Worm (Caenorhabditis elegans): ENCODE data around the gene F14H12.6.

The F14H12.6 gene

ce11 chrX:4388834-4389409 lies 31.6 kb upstream of the F14H12.6 start, which contains the start of gene dpy-23 (continued):
- TF ChIP-seq K11D2.4 (GFP tag; IDR thresholded peaks at IDR 0.05) (peak; percentile 82), gei-17 (GFP tag; optimal IDR thresholded peaks at IDR 0.05) (peak; percentile 73), ztf-6 (GFP tag; IDR thresholded peaks at IDR 0.05) (no peak), F49E8.2 (tag; optimal IDR thresholded peaks at IDR 0.05; ENCODE audit: insufficient read depth) (no peak), unc-62 (GFP tag; optimal IDR thresholded peaks at IDR 0.05) (no peak), bed-1 (GFP tag; IDR thresholded peaks at IDR 0.05) (no peak), ceh-58 (GFP tag; IDR thresholded peaks at IDR 0.05) (no peak), B0336.3 (GFP tag; IDR thresholded peaks at IDR 0.05) (peak; percentile 81), dpff-1 (tag; optimal IDR thresholded peaks at IDR 0.05) (no peak), die-1 (tag; optimal IDR thresholded peaks at IDR 0.05) (peak; percentile 16), repo-1 (tag; optimal IDR thresholded peaks at IDR 0.05) (no peak), F33H1.4 (GFP tag; IDR thresholded peaks at IDR 0.05) (no peak), T07F8.4 (tag; optimal IDR thresholded peaks at IDR 0.05) (no peak), ztf-25 (GFP tag; IDR thresholded peaks at IDR 0.05) (no peak), hlh-12 (tag; optimal IDR thresholded peaks at IDR 0.05) (no peak), efl-1 (GFP tag; optimal IDR thresholded peaks at IDR 0.05) (no peak), snpc-4 (GFP tag; optimal IDR thresholded peaks at IDR 0.05) (peak; percentile 42), snpc-4 (tag; optimal IDR thresholded peaks at IDR 0.05) (peak; percentile 2 to 55 (median 53)), F55B11.4 (tag; optimal IDR thresholded peaks at IDR 0.05; ENCODE audit: borderline replicate concordance, insufficient read depth) (no peak), sdz-38 (tag; optimal IDR thresholded peaks at IDR 0.05) (no peak), F57A8.1 (GFP tag; optimal IDR thresholded peaks at IDR 0.05) (no peak), nhr-80 (tag; optimal IDR thresholded peaks at IDR 0.05) (peak; percentile 87), ztf-3 (GFP tag; optimal IDR thresholded peaks at IDR 0.05) (no peak), pbrm-1 (GFP tag; IDR thresholded peaks at IDR 0.05) (peak; percentile 87), ceh-79 (tag; optimal IDR thresholded peaks at IDR 0.05) (no peak), hsf-1 (GFP tag; IDR thresholded peaks at IDR 0.05) (no peak), ceh-91 (GFP tag; IDR thresholded peaks at IDR 0.05) (no peak), aptf-3 (GFP tag; IDR thresholded peaks at IDR 0.05) (no peak), Y53G8AR.9 (GFP tag; conservative IDR thresholded peaks at IDR 0.05) (peak; percentile 69; the same call in 1 of the 2 replicates), egrh-3 (GFP tag; IDR thresholded peaks at IDR 0.05) (peak; percentile 60), dox-1 (GFP tag; IDR thresholded peaks at IDR 0.05) (peak; percentile 87), K12H6.12 (tag; optimal IDR thresholded peaks at IDR 0.05) (peak; percentile 93), nhr-120 (GFP tag; IDR thresholded peaks at IDR 0.05) (no peak), ztf-22 (GFP tag; optimal IDR thresholded peaks at IDR 0.05) (no peak), C06A6.2 (GFP tag; conservative IDR thresholded peaks at IDR 0.05) (peak; percentile 77), mcd-1 (GFP tag; IDR thresholded peaks at IDR 0.05) (peak; percentile 71), madf-3 (GFP tag; IDR thresholded peaks at IDR 0.05) (peak; percentile 85), ztf-28 (GFP tag; IDR thresholded peaks at IDR 0.05) (no peak), akir-1 (GFP tag; optimal IDR thresholded peaks at IDR 0.05) (no peak), let-607 (tag; optimal IDR thresholded peaks at IDR 0.05) (peak in 1 of 2 experiments; percentile 59), Y79H2A.3 (GFP tag; conservative IDR thresholded peaks at IDR 0.05) (no peak), madf-10 (tag; optimal IDR thresholded peaks at IDR 0.05) (peak; percentile 96), cebp-2 (GFP tag; IDR thresholded peaks at IDR 0.05) (no peak), lin-40 (tag; optimal IDR thresholded peaks at IDR 0.05) (peak; percentile 89), hmg-1.2 (GFP tag; IDR thresholded peaks at IDR 0.05) (peak; percentile 98)
